Worm (Caenorhabditis elegans) whole organism, late embryonic: ENCODE results near the gene F22B5.4.

Source experiments
- T23F11.4 ChIP-seq: fragments of 200-800 bp; sonication (Bioruptor generic); optimal IDR thresholded peaks from 2 replicates; lab custom pipeline; 2018; ENCODE audit warnings: mild to moderate bottlenecking, missing genetic modification characterization, missing compliant biosample characterization
- ceh-2 ChIP-seq: sonication (generic microtip); optimal IDR thresholded peaks from 2 replicates; lab custom pipeline; 2016; ENCODE audit warnings: missing genotype, missing genetic modification characterization, missing compliant biosample characterization
- ceh-30 ChIP-seq: fragments of 150-350 bp; optimal IDR thresholded peaks from 2 replicates; lab custom pipeline; 2014; ENCODE audit warnings: missing biosample characterization, missing genetic modification characterization
- ceh-45 ChIP-seq: fragments of 200-800 bp; sonication (Bioruptor generic); IDR thresholded peaks from 2 replicates; pipeline ENCODE4 v1.3.6; 2022; ENCODE audit warnings: missing genetic modification reagents, missing genetic modification characterization, missing compliant biosample characterization
- ceh-48 ChIP-seq: sonication (generic microtip); optimal IDR thresholded peaks from 2 replicates; lab custom pipeline; 2016; ENCODE audit warnings: missing genetic modification characterization, inconsistent platforms, missing compliant biosample characterization
- ceh-9 ChIP-seq: sonication (generic microtip); optimal IDR thresholded peaks from 2 replicates; lab custom pipeline; 2016; ENCODE audit warnings: mild to moderate bottlenecking, missing genetic modification characterization, inconsistent platforms, missing compliant biosample characterization
- elt-2 ChIP-seq: sonication (generic microtip); optimal IDR thresholded peaks from 2 replicates; lab custom pipeline; 2016; ENCODE audit warnings: missing genetic modification reagents, missing genetic modification characterization, missing compliant biosample characterization
- ets-4 ChIP-seq: sonication (generic microtip); optimal IDR thresholded peaks from 2 replicates; lab custom pipeline; 2016; ENCODE audit warnings: missing genetic modification characterization, missing compliant biosample characterization
- eyg-1 ChIP-seq: sonication (generic microtip); optimal IDR thresholded peaks from 2 replicates; lab custom pipeline; 2016; ENCODE audit warnings: missing genotype, missing genetic modification characterization, missing compliant biosample characterization
- hlh-15 ChIP-seq: sonication (generic microtip); optimal IDR thresholded peaks from 2 replicates; lab custom pipeline; 2016; ENCODE audit warnings: missing genetic modification characterization, missing compliant biosample characterization
- hlh-6 ChIP-seq: sonication (generic microtip); optimal IDR thresholded peaks from 2 replicates; lab custom pipeline; 2016; ENCODE audit warnings: missing genotype, missing genetic modification characterization, missing compliant biosample characterization
- hlh-8 ChIP-seq: sonication (generic microtip); optimal IDR thresholded peaks from 2 replicates; lab custom pipeline; 2016; ENCODE audit warnings: missing genotype, missing genetic modification characterization, missing compliant biosample characterization
- lim-6 ChIP-seq: sonication (generic microtip); optimal IDR thresholded peaks from 2 replicates; lab custom pipeline; 2016; ENCODE audit warnings: missing genetic modification characterization, missing compliant biosample characterization
- npax-4 ChIP-seq: sonication (generic microtip); optimal IDR thresholded peaks from 2 replicates; lab custom pipeline; 2016; ENCODE audit warnings: missing genetic modification characterization, missing compliant biosample characterization
- odd-2 ChIP-seq: sonication (generic microtip); optimal IDR thresholded peaks from 2 replicates; lab custom pipeline; 2017; ENCODE audit warnings: antibody characterized with exemption, mild to moderate bottlenecking, missing genetic modification characterization, missing compliant biosample characterization
- pag-3 ChIP-seq: sonication (generic microtip); optimal IDR thresholded peaks from 2 replicates; lab custom pipeline; 2016; ENCODE audit warnings: missing compliant biosample characterization, missing genetic modification characterization, borderline replicate concordance
- pax-1 ChIP-seq: fragments of 150-350 bp; optimal IDR thresholded peaks from 2 replicates; lab custom pipeline; 2014; ENCODE audit warnings: missing biosample characterization, missing genetic modification characterization
- pha-2 ChIP-seq: sonication (generic microtip); optimal IDR thresholded peaks from 2 replicates; lab custom pipeline; 2017; ENCODE audit warnings: mild to moderate bottlenecking, missing genetic modification characterization, missing compliant biosample characterization
- sdc-2 ChIP-seq: sonication (generic microtip); optimal IDR thresholded peaks from 2 replicates; lab custom pipeline; 2016; ENCODE audit warnings: missing genotype, missing genetic modification characterization, missing compliant biosample characterization
- tbx-7 ChIP-seq: sonication (generic microtip); optimal IDR thresholded peaks from 2 replicates; lab custom pipeline; 2016; ENCODE audit warnings: missing genotype, missing genetic modification characterization, missing compliant biosample characterization
- ttx-3 ChIP-seq: sonication (generic microtip); optimal IDR thresholded peaks from 2 replicates; lab custom pipeline; 2016; ENCODE audit warnings: missing genetic modification reagents, missing genetic modification characterization, missing compliant biosample characterization
- unc-3 ChIP-seq, 2 experiments: fragments of 200-800 bp in 1 of 2; sonication (Bioruptor generic) in 1 of 2; sonication (generic microtip) in 1 of 2; conservative IDR thresholded peaks in 1 of 2; optimal IDR thresholded peaks in 1 of 2; 2 replicates each; pipeline versions ENCODE4 v1.3.6 to Lab custom; 2016 to 2022; ENCODE audit warnings: missing compliant biosample characterization in 2 of 2, missing genetic modification characterization in 2 of 2, missing genetic modification reagents in 1 of 2
- unc-42 ChIP-seq: sonication (generic microtip); optimal IDR thresholded peaks from 2 replicates; lab custom pipeline; 2016; ENCODE audit warnings: missing genotype, missing genetic modification characterization, missing compliant biosample characterization
- unc-55 ChIP-seq: sonication (generic microtip); optimal IDR thresholded peaks from 2 replicates; lab custom pipeline; 2017; ENCODE audit warnings: missing biosample characterization, missing genetic modification reagents, missing genetic modification characterization

Gene F22B5.4

DNA sequence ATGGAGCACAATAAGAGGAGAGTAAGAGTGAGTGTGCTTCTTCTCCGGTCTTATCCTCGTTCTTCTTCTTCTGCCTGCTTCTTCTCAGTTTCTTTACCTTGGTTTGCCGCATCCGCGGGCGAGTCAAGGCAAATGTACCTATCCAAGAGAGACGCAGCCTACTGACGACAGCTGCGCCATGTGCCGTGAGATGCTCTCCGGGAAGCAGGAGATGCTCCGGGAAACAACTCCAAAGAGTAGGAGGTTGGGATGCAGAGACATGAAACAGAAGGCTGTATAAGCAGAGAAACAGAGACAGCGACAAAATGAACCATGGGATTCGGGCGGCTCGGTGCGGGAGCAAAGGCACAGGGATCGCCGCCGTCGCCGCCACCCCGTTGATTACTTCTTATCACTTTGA, 49.5 kb downstream of the F22B5.4 start (continued):
- TF ChIP-seq ets-4 (tag; lab: Kevin White, UChicago) (no peak), unc-55 (GFP tag; lab: Kevin White, UChicago) (peak; percentile 34), tbx-7 (tag; lab: Kevin White, UChicago) (no peak), npax-4 (tag; lab: Kevin White, UChicago) (no peak), odd-2 (tag; lab: Kevin White, UChicago) (no peak), ceh-30 (tag; lab: Kevin White, UChicago) (no peak), lim-6 (tag; lab: Kevin White, UChicago) (no peak), hlh-6 (tag; lab: Kevin White, UChicago) (no peak), elt-2 (tag; lab: Kevin White, UChicago) (no peak), ceh-2 (tag; lab: Kevin White, UChicago) (peak; percentile 2), hlh-15 (no peak), unc-42 (no peak), ttx-3 (tag; lab: Kevin White, UChicago) (no peak), ceh-45 (GFP tag; lab: Robert Waterston, UW) (no peak), pax-1 (tag; lab: Kevin White, UChicago) (no peak), unc-3 (GFP tag; conservative IDR thresholded peaks at IDR 0.05; lab: Robert Waterston, UW) (no peak), unc-3 (tag; optimal IDR thresholded peaks at IDR 0.05; lab: Kevin White, UChicago) (no peak), hlh-8 (peak; percentile 64), ceh-9 (tag; lab: Kevin White, UChicago) (no peak), T23F11.4 (no peak), sdc-2 (tag; lab: Kevin White, UChicago) (peak; percentile 15), pha-2 (tag; lab: Kevin White, UChicago) (no peak), ceh-48 (tag; lab: Kevin White, UChicago) (no peak), eyg-1 (tag; lab: Kevin White, UChicago) (no peak), pag-3 (tag; lab: Kevin White, UChicago) (no peak)
